Fruit fly (Drosophila melanogaster) whole organism, embryonic: ENCODE data around the gene Wsck.

Source experiments
- Aef1 ChIP-seq: fragments of 200-800 bp; sonication (Bioruptor generic); IDR thresholded peaks from 3 replicates; pipeline ENCODE4 v1.3.6; 2022; ENCODE audit warnings: missing biosample characterization, missing genetic modification characterization
- Atf-2 ChIP-seq: fragments of 200-800 bp; sonication (Bioruptor generic); optimal IDR thresholded peaks from 2 replicates; lab custom pipeline; 2016; ENCODE audit warnings: missing biosample characterization, missing genetic modification characterization
- CG11247 ChIP-seq: fragments of 200-800 bp; sonication (Bioruptor generic); IDR thresholded peaks from 2 replicates; pipeline ENCODE4 v1.3.6; 2022; ENCODE audit warnings: missing biosample characterization, missing genetic modification characterization
- CG13287 ChIP-seq: fragments of 200-800 bp; sonication (Bioruptor generic); IDR thresholded peaks from 2 replicates; pipeline ENCODE4 v1.3.6; 2022; ENCODE audit warnings: missing biosample characterization, missing genetic modification characterization; ENCODE audit not compliant: partially characterized antibody
- CG13624 ChIP-seq: fragments of 200-800 bp; sonication (Bioruptor generic); optimal IDR thresholded peaks from 2 replicates; lab custom pipeline; 2016; ENCODE audit warnings: missing biosample characterization, missing genetic modification characterization
- CG1529 ChIP-seq: fragments of 200-800 bp; sonication (Bioruptor generic); optimal IDR thresholded peaks from 3 replicates; lab custom pipeline; 2018; ENCODE audit warnings: missing biosample characterization, missing genetic modification characterization
- CG15601 ChIP-seq: fragments of 200-800 bp; sonication (Bioruptor generic); optimal IDR thresholded peaks from 3 replicates; lab custom pipeline; 2019; ENCODE audit warnings: missing biosample characterization, mild to moderate bottlenecking, missing genetic modification characterization, moderate library complexity
- CG1603 ChIP-seq: fragments of 200-800 bp; sonication (Bioruptor generic); optimal IDR thresholded peaks from 2 replicates; lab custom pipeline; 2019; ENCODE audit warnings: missing biosample characterization, mild to moderate bottlenecking, missing genetic modification characterization, moderate library complexity
- CG17912 ChIP-seq: fragments of 200-800 bp; sonication (Bioruptor generic); optimal IDR thresholded peaks from 2 replicates; lab custom pipeline; 2018; ENCODE audit warnings: missing biosample characterization, mild to moderate bottlenecking, missing genetic modification characterization
- CG1792 ChIP-seq: fragments of 200-800 bp; sonication (Bioruptor generic); optimal IDR thresholded peaks from 2 replicates; lab custom pipeline; 2016; ENCODE audit warnings: missing biosample characterization, missing genetic modification characterization
- CG18011 ChIP-seq: fragments of 200-800 bp; sonication (Bioruptor generic); optimal IDR thresholded peaks from 2 replicates; lab custom pipeline; 2017; ENCODE audit warnings: missing biosample characterization, missing genetic modification characterization, mild to moderate bottlenecking, moderate library complexity, missing genotype
- CG18764 ChIP-seq: fragments of 200-800 bp; sonication (Bioruptor generic); optimal IDR thresholded peaks from 3 replicates; lab custom pipeline; 2016; ENCODE audit warnings: missing biosample characterization, missing genetic modification characterization
- CG2116 ChIP-seq: fragments of 200-800 bp; sonication (Bioruptor generic); optimal IDR thresholded peaks from 3 replicates; lab custom pipeline; 2018; ENCODE audit warnings: missing biosample characterization, mild to moderate bottlenecking, missing genetic modification characterization
- CG30431 ChIP-seq: fragments of 200-800 bp; sonication (Bioruptor generic); optimal IDR thresholded peaks from 2 replicates; lab custom pipeline; 2017; ENCODE audit warnings: missing biosample characterization, missing genetic modification characterization
- CG31224 ChIP-seq: fragments of 200-800 bp; sonication (Bioruptor generic); IDR thresholded peaks from 2 replicates; pipeline ENCODE4 v1.3.6; 2022; ENCODE audit warnings: missing biosample characterization, missing genetic modification characterization
- CG3281 ChIP-seq: fragments of 200-800 bp; sonication (Bioruptor generic); optimal IDR thresholded peaks from 3 replicates; lab custom pipeline; 2017; ENCODE audit warnings: missing biosample characterization, mild to moderate bottlenecking, missing genetic modification characterization
- CG43689 ChIP-seq: fragments of 200-800 bp; sonication (Bioruptor generic); IDR thresholded peaks from 2 replicates; pipeline ENCODE4 v1.3.6; 2022; ENCODE audit warnings: missing biosample characterization, missing genetic modification characterization
- CG5953 ChIP-seq: fragments of 200-800 bp; sonication (Bioruptor generic); IDR thresholded peaks from 2 replicates; pipeline ENCODE4 v1.3.6; 2022; ENCODE audit warnings: missing biosample characterization, missing genetic modification characterization
- CG6175 ChIP-seq: fragments of 200-800 bp; sonication (Bioruptor generic); IDR thresholded peaks from 3 replicates; pipeline ENCODE4 v1.3.6; 2022; ENCODE audit warnings: missing biosample characterization, missing genetic modification characterization
- CG6272 ChIP-seq: fragments of 200-800 bp; sonication (Bioruptor generic); IDR thresholded peaks from 2 replicates; pipeline ENCODE4 v1.3.6; 2022; ENCODE audit warnings: missing biosample characterization, missing genetic modification characterization
- CG6689 ChIP-seq: fragments of 200-800 bp; sonication (Bioruptor generic); IDR thresholded peaks from 2 replicates; pipeline ENCODE4 v1.3.6; 2022; ENCODE audit warnings: missing biosample characterization, missing genetic modification characterization
- CG8281 ChIP-seq: fragments of 200-800 bp; sonication (Bioruptor generic); optimal IDR thresholded peaks from 2 replicates; lab custom pipeline; 2018; ENCODE audit warnings: missing biosample characterization, mild to moderate bottlenecking, missing genetic modification characterization, moderate library complexity
- Dad ChIP-seq: fragments of 200-800 bp; sonication (Bioruptor generic); optimal IDR thresholded peaks from 3 replicates; lab custom pipeline; 2016; ENCODE audit warnings: missing biosample characterization, missing genetic modification characterization
- Dp ChIP-seq: fragments of 200-800 bp; sonication (Bioruptor generic); optimal IDR thresholded peaks from 2 replicates; lab custom pipeline; 2018; ENCODE audit warnings: missing biosample characterization, mild to moderate bottlenecking, missing genetic modification characterization, moderate library complexity
- ERR ChIP-seq: fragments of 200-800 bp; sonication (Bioruptor generic); optimal IDR thresholded peaks from 2 replicates; lab custom pipeline; 2016; ENCODE audit warnings: missing biosample characterization, missing genetic modification characterization
- HmgZ ChIP-seq: fragments of 200-800 bp; sonication (Bioruptor generic); optimal IDR thresholded peaks from 2 replicates; lab custom pipeline; 2018; ENCODE audit warnings: missing biosample characterization, mild to moderate bottlenecking, missing genetic modification characterization
- Lpt ChIP-seq: fragments of >200 bp; optimal IDR thresholded peaks from 2 replicates; lab custom pipeline; 2018; ENCODE audit warnings: missing biosample characterization, missing genetic modification characterization
- Opbp ChIP-seq: fragments of 200-800 bp; sonication (Bioruptor generic); IDR thresholded peaks from 3 replicates; pipeline ENCODE4 v1.3.6; 2022; ENCODE audit warnings: missing biosample characterization, missing genetic modification characterization; ENCODE audit not compliant: partially characterized antibody
- Scr ChIP-seq: fragments of 200-800 bp; sonication (Bioruptor generic); IDR thresholded peaks from 2 replicates; pipeline ENCODE4 v1.3.6; 2022; ENCODE audit warnings: missing biosample characterization, missing genetic modification characterization; ENCODE audit not compliant: partially characterized antibody
- TFAM ChIP-seq: fragments of 200-800 bp; sonication (Bioruptor generic); optimal IDR thresholded peaks from 2 replicates; lab custom pipeline; 2017; ENCODE audit warnings: missing biosample characterization, missing genetic modification characterization, inconsistent platforms
- az2 ChIP-seq: fragments of 200-800 bp; sonication (Bioruptor generic); optimal IDR thresholded peaks from 3 replicates; lab custom pipeline; 2016; ENCODE audit warnings: missing biosample characterization, missing genetic modification characterization
- croc ChIP-seq: fragments of 200-800 bp; sonication (Bioruptor generic); conservative IDR thresholded peaks from 3 replicates; pipeline ENCODE4 v1.3.6; 2022; ENCODE audit warnings: missing biosample characterization, missing genetic modification characterization
- crp ChIP-seq, 2 experiments: fragments of 200-800 bp; sonication (Bioruptor generic); optimal IDR thresholded peaks; 2 replicates in 1 of 2; 3 replicates in 1 of 2; lab custom pipeline; 2017; ENCODE audit warnings: missing biosample characterization in 2 of 2, missing genetic modification characterization in 2 of 2, mild to moderate bottlenecking in 1 of 2, moderate library complexity in 1 of 2
- eve ChIP-seq, 2 experiments: fragments of >200 bp; optimal IDR thresholded peaks; 2 replicates each; lab custom pipeline; 2017; ENCODE audit warnings: missing biosample characterization in 2 of 2, missing genetic modification characterization in 2 of 2
- exex ChIP-seq: fragments of 200-800 bp; sonication (Bioruptor generic); optimal IDR thresholded peaks from 4 replicates; lab custom pipeline; 2018; ENCODE audit warnings: missing biosample characterization, mild to moderate bottlenecking, missing genetic modification characterization, moderate library complexity
- ftz-f1 ChIP-seq: fragments of 200-800 bp; sonication (Bioruptor generic); optimal IDR thresholded peaks from 2 replicates; lab custom pipeline; 2016; ENCODE audit warnings: missing biosample characterization, missing genetic modification characterization
- gsb-n ChIP-seq: fragments of 200-800 bp; sonication (Bioruptor generic); optimal IDR thresholded peaks from 3 replicates; lab custom pipeline; 2018; ENCODE audit warnings: missing biosample characterization, mild to moderate bottlenecking, missing genetic modification characterization
- hkb ChIP-seq, 2 experiments: fragments of 200-800 bp in 1 of 2; fragments of >200 bp in 1 of 2; sonication (Bioruptor generic) in 1 of 2; IDR thresholded peaks in 1 of 2; optimal IDR thresholded peaks in 1 of 2; 2 replicates each; pipeline versions ENCODE4 v1.3.6 to Lab custom; 2017 to 2022; ENCODE audit warnings: missing biosample characterization in 1 of 2, missing genetic modification characterization in 1 of 2
- ind ChIP-seq: fragments of 200-800 bp; sonication (Bioruptor generic); optimal IDR thresholded peaks from 3 replicates; lab custom pipeline; 2016; ENCODE audit warnings: missing biosample characterization, missing genetic modification characterization
- klu ChIP-seq: fragments of 200-800 bp; sonication (Bioruptor generic); IDR thresholded peaks from 2 replicates; pipeline ENCODE4 v1.3.6; 2022; ENCODE audit warnings: missing biosample characterization, missing genetic modification characterization
- knrl ChIP-seq: fragments of 200-800 bp; sonication (Bioruptor generic); IDR thresholded peaks from 3 replicates; pipeline ENCODE4 v1.3.6; 2022; ENCODE audit warnings: missing biosample characterization, missing genetic modification characterization; ENCODE audit not compliant: partially characterized antibody
- lmd ChIP-seq: fragments of 200-800 bp; sonication (Bioruptor generic); IDR thresholded peaks from 2 replicates; pipeline ENCODE4 v1.3.6; 2022; ENCODE audit warnings: missing biosample characterization, missing genetic modification characterization
- mld ChIP-seq: fragments of 200-800 bp; sonication (Bioruptor generic); IDR thresholded peaks from 3 replicates; pipeline ENCODE4 v1.3.6; 2022; ENCODE audit warnings: missing biosample characterization, missing genetic modification characterization; ENCODE audit not compliant: partially characterized antibody
- onecut ChIP-seq: fragments of 200-800 bp; sonication (Bioruptor generic); IDR thresholded peaks from 2 replicates; pipeline ENCODE4 v1.3.6; 2022; ENCODE audit warnings: missing biosample characterization, missing genetic modification characterization
- pum ChIP-seq: fragments of 200-800 bp; sonication (Bioruptor generic); optimal IDR thresholded peaks from 2 replicates; lab custom pipeline; 2016; ENCODE audit warnings: missing biosample characterization, missing genetic modification characterization
- seq ChIP-seq: fragments of 200-800 bp; sonication (Bioruptor generic); IDR thresholded peaks from 2 replicates; pipeline ENCODE4 v1.3.6; 2022; ENCODE audit warnings: missing biosample characterization, missing genetic modification characterization
- shn ChIP-seq: fragments of 200-800 bp; sonication (Bioruptor generic); optimal IDR thresholded peaks from 3 replicates; lab custom pipeline; 2016; ENCODE audit warnings: missing biosample characterization, missing genetic modification characterization
- trem ChIP-seq: fragments of 200-800 bp; optimal IDR thresholded peaks from 3 replicates; lab custom pipeline; 2019; ENCODE audit warnings: missing biosample characterization, mild to moderate bottlenecking, missing genetic modification characterization, moderate library complexity
- vfl ChIP-seq: fragments of 200-800 bp; sonication (Bioruptor generic); optimal IDR thresholded peaks from 2 replicates; lab custom pipeline; 2016; ENCODE audit warnings: missing biosample characterization, missing genetic modification characterization
- vvl ChIP-seq: fragments of 200-800 bp; sonication (Bioruptor generic); IDR thresholded peaks from 2 replicates; pipeline ENCODE4 v1.3.6; 2022; ENCODE audit warnings: missing biosample characterization, missing genetic modification characterization

The Wsck gene

dm6 chr3R:24659173-24659846, 29.4 kb upstream of the Wsck start, which contains the start of gene CG31126 (continued):
- TF ChIP-seq TFAM (GFP tag; lab: Kevin White, UChicago) (no peak), knrl (GFP tag; lab: Robert Waterston, UW) (0 out of 3 replicates have a peak, but pooled peaks have one; percentile 9), mld (GFP tag; lab: Robert Waterston, UW) (no peak), lmd (GFP tag; lab: Robert Waterston, UW) (no peak), croc (GFP tag; lab: Robert Waterston, UW) (no peak), CG5953 (GFP tag; lab: Robert Waterston, UW) (no peak), vvl (GFP tag; lab: Robert Waterston, UW) (0 out of 2 replicates have a peak, but pooled peaks have one; percentile 37), Dad (no peak), CG8281 (no peak), CG6175 (GFP tag; lab: Robert Waterston, UW) (no peak), crp (GFP tag; optimal IDR thresholded peaks at IDR 0.05; lab: Kevin White, UChicago) (peak; percentile 68 to 94), CG1603 (tag; lab: Kevin White, UChicago) (no peak), onecut (GFP tag; lab: Robert Waterston, UW) (no peak), klu (no peak), CG6272 (GFP tag; lab: Robert Waterston, UW) (no peak), shn (GFP tag; lab: Kevin White, UChicago) (no peak), CG2116 (peak; percentile 85), CG11247 (GFP tag; lab: Robert Waterston, UW) (no peak), CG6689 (GFP tag; lab: Robert Waterston, UW) (no peak), CG15601 (tag; lab: Kevin White, UChicago) (no peak), Dp (peak; percentile 53), seq (no peak), CG1529 (GFP tag; lab: Kevin White, UChicago) (no peak), ERR (GFP tag; lab: Kevin White, UChicago) (no peak), eve (GFP tag; optimal IDR thresholded peaks at IDR 0.05; lab: Kevin White, UChicago) (no peak), hkb (optimal IDR thresholded peaks at IDR 0.05; lab: Kevin White, UChicago) (no peak), hkb (GFP tag; IDR thresholded peaks at IDR 0.05; lab: Robert Waterston, UW) (no peak), CG18011 (GFP tag; lab: Kevin White, UChicago) (no peak), Lpt (GFP tag; lab: Kevin White, UChicago) (no peak), CG3281 (GFP tag; lab: Kevin White, UChicago) (no peak), gsb-n (no peak), CG1792 (GFP tag; lab: Kevin White, UChicago) (no peak), az2 (GFP tag; lab: Kevin White, UChicago) (no peak), ind (no peak), trem (tag; lab: Kevin White, UChicago) (peak; percentile 31), CG17912 (no peak), ftz-f1 (GFP tag; lab: Kevin White, UChicago) (peak; percentile 64), CG13624 (no peak), CG30431 (no peak), vfl (GFP tag; lab: Kevin White, UChicago) (no peak), Opbp (GFP tag; lab: Robert Waterston, UW) (peak; percentile 44; the same call in 2 of the 3 replicates), CG43689 (GFP tag; lab: Robert Waterston, UW) (no peak), Scr (GFP tag; lab: Robert Waterston, UW) (no peak), exex (tag; lab: Kevin White, UChicago) (no peak), HmgZ (tag; lab: Kevin White, UChicago) (peak; percentile 35), Aef1 (GFP tag; lab: Robert Waterston, UW) (no peak), CG13287 (peak; percentile 76), pum (GFP tag; lab: Kevin White, UChicago) (no peak), Atf-2 (GFP tag; lab: Kevin White, UChicago) (no peak), CG31224 (GFP tag; lab: Robert Waterston, UW) (no peak), CG18764 (no peak)
